Fruit fly (Drosophila melanogaster): ENCODE measurements around the gene CG17193.

CG17193 gene

DNA sequence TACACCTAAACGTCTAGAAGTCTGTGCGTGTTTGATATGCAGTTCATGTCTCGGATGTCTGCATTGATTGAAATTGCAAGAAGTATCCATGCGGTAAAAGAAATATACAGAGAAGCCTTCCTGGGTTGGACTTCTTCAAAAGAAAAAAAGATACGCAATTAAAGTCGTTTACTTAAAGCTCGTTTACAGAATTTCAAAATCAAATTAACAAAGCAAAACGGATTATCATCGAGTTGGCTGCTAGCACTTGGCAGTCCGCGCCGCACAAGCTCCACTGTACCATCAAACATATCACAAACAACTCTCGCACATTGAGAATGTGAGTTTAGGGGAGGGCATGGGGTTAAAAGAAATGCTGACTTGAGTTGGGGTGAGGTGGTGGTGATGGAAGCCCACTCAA, 57.5 kb downstream of the CG17193 start (continued):
- TF ChIP-seq MESR4 (GFP tag; optimal IDR thresholded peaks at IDR 0.05) (no peak), ara (GFP tag; IDR thresholded peaks at IDR 0.05) (peak; percentile 84), Eip74EF (GFP tag; optimal IDR thresholded peaks at IDR 0.05) (peak in 1 of 2 experiments; percentile 17), CG17912 (GFP tag; optimal IDR thresholded peaks at IDR 0.05) (no peak), CG4617 (GFP tag; optimal IDR thresholded peaks at IDR 0.05; ENCODE audit: borderline replicate concordance) (peak; percentile 35), Dek (tag; optimal IDR thresholded peaks at IDR 0.05) (no peak), CG11398 (GFP tag; optimal IDR thresholded peaks at IDR 0.05) (peak; percentile 29), Kr (GFP tag; optimal IDR thresholded peaks at IDR 0.05) (no peak), Hsf (GFP tag; optimal IDR thresholded peaks at IDR 0.05) (peak; percentile 67), CG2712 (tag; optimal IDR thresholded peaks at IDR 0.05) (peak; percentile 87), dan (GFP tag; IDR thresholded peaks at IDR 0.05) (peak; percentile 64; the same call in 1 of the 2 replicates), dmrt11E (tag; optimal IDR thresholded peaks at IDR 0.05) (peak; percentile 82), CrebB (tag; optimal IDR thresholded peaks at IDR 0.05) (peak; percentile 39), kah (GFP tag; optimal IDR thresholded peaks at IDR 0.05) (peak; percentile 22), onecut (GFP tag; IDR thresholded peaks at IDR 0.05) (peak; percentile 71), inv (GFP tag; IDR thresholded peaks at IDR 0.05; ENCODE audit: partially characterized antibody) (no peak), CG4424 (GFP tag; optimal IDR thresholded peaks at IDR 0.05) (peak; percentile 75), Ada2b (GFP tag; IDR thresholded peaks at IDR 0.05) (peak; percentile 67), NC2β (GFP tag; optimal IDR thresholded peaks at IDR 0.05) (peak; percentile 66), sens-2 (GFP tag; IDR thresholded peaks at IDR 0.05) (peak; percentile 46; the same call in 1 of the 2 replicates), org-1 (GFP tag; optimal IDR thresholded peaks at IDR 0.05) (peak; percentile 46), CG43689 (GFP tag; IDR thresholded peaks at IDR 0.05) (no peak), Lim3 (GFP tag; IDR thresholded peaks at IDR 0.05) (no peak), sr (GFP tag; IDR thresholded peaks at IDR 0.05) (peak; percentile 20; the same call in 1 of the 3 replicates), Atf-2 (GFP tag; optimal IDR thresholded peaks at IDR 0.05) (peak; percentile 59), HLH4C (GFP tag; IDR thresholded peaks at IDR 0.05; ENCODE audit: partially characterized antibody) (no peak), CTCF (GFP tag; optimal IDR thresholded peaks at IDR 0.05) (peak; percentile 33), Sin3A (optimal IDR thresholded peaks at IDR 0.05) (no peak), Ravus (GFP tag; IDR thresholded peaks at IDR 0.05) (peak; percentile 17; the same call in 1 of the 2 replicates), fru (optimal IDR thresholded peaks at IDR 0.05) (no peak), CG11723 (GFP tag; optimal IDR thresholded peaks at IDR 0.05) (peak; percentile 68), lmd (GFP tag; IDR thresholded peaks at IDR 0.05) (peak; percentile 72), ems (GFP tag; optimal IDR thresholded peaks at IDR 0.05) (peak; percentile 23), nmo (GFP tag; optimal IDR thresholded peaks at IDR 0.05) (peak; percentile 74), abd-A (tag; optimal IDR thresholded peaks at IDR 0.05) (no peak), cas (GFP tag; IDR thresholded peaks at IDR 0.05) (0 out of 2 replicates have a peak, but pooled peaks have one; percentile 37), CG31441 (GFP tag; IDR thresholded peaks at IDR 0.05) (peak; percentile 77), Ets97D (GFP tag; optimal IDR thresholded peaks at IDR 0.05) (no peak), CG13424 (tag; optimal IDR thresholded peaks at IDR 0.05) (peak; percentile 74), CG33557 (GFP tag; optimal IDR thresholded peaks at IDR 0.05) (peak; percentile 73), ssp (GFP tag; IDR thresholded peaks at IDR 0.05) (peak; percentile 67), Drgx (GFP tag; IDR thresholded peaks at IDR 0.05) (peak; percentile 72), CG8290 (GFP tag; optimal IDR thresholded peaks at IDR 0.05) (peak; percentile 53), CG8290 (tag; optimal IDR thresholded peaks at IDR 0.05) (peak in 1 of 2 experiments; percentile 50), MTF-1 (GFP tag; optimal IDR thresholded peaks at IDR 0.05; ENCODE audit: borderline replicate concordance) (no peak), Meics (GFP tag; optimal IDR thresholded peaks at IDR 0.05) (peak; percentile 51), CG7786 (GFP tag; optimal IDR thresholded peaks at IDR 0.05) (peak; percentile 61), CG7372 (GFP tag; IDR thresholded peaks at IDR 0.05) (peak; percentile 47; the same call in 1 of the 2 replicates), peb (GFP tag; IDR thresholded peaks at IDR 0.05) (peak; percentile 37; the same call in 1 of the 2 replicates), Optix (GFP tag; IDR thresholded peaks at IDR 0.05) (peak; percentile 88), HmgD (GFP tag; optimal IDR thresholded peaks at IDR 0.05) (no peak), Ets65A (GFP tag) (peak; percentile 95), kay (GFP tag; optimal IDR thresholded peaks at IDR 0.05) (peak; percentile 22)

Measured in whole organism, embryonic.